Worm (Caenorhabditis elegans) whole organism, early embryonic: ENCODE data around the gene R03E9.2.

Source experiments
- B0310.2 ChIP-seq: sonication (generic microtip); optimal IDR thresholded peaks from 2 replicates; lab custom pipeline; 2016; ENCODE audit warnings: mild to moderate bottlenecking, missing genetic modification characterization, missing compliant biosample characterization
- F13C5.2 ChIP-seq: sonication (generic microtip); optimal IDR thresholded peaks from 2 replicates; lab custom pipeline; 2017; ENCODE audit warnings: mild to moderate bottlenecking, missing genetic modification characterization, inconsistent platforms, missing compliant biosample characterization
- ama-1 ChIP-seq: fragments of 150-350 bp; optimal IDR thresholded peaks from 2 replicates; lab custom pipeline; 2014
- ceh-13 ChIP-seq: fragments of 200-800 bp; sonication (Bioruptor generic); optimal IDR thresholded peaks from 2 replicates; lab custom pipeline; 2018; ENCODE audit warnings: mild to moderate bottlenecking, missing genetic modification characterization, missing compliant biosample characterization
- hmg-4 ChIP-seq: fragments of 200-800 bp; sonication (Bioruptor generic); optimal IDR thresholded peaks from 2 replicates; lab custom pipeline; 2018; ENCODE audit warnings: mild to moderate bottlenecking, missing genetic modification characterization, missing compliant biosample characterization
- scrt-1 ChIP-seq: fragments of 200-800 bp; sonication (Bioruptor generic); IDR thresholded peaks from 2 replicates; pipeline ENCODE4 v1.3.6; 2022; ENCODE audit warnings: missing genetic modification characterization, missing compliant biosample characterization
- sea-1 ChIP-seq: fragments of 200-800 bp; sonication (Bioruptor generic); conservative IDR thresholded peaks from 2 replicates; pipeline ENCODE4 v1.3.6; 2022; ENCODE audit warnings: missing genetic modification characterization, missing compliant biosample characterization
- tbx-11 ChIP-seq: fragments of 200-800 bp; sonication (Bioruptor generic); IDR thresholded peaks from 2 replicates; pipeline ENCODE4 v1.3.6; 2022; ENCODE audit warnings: missing genetic modification characterization, missing compliant biosample characterization
- tbx-37 ChIP-seq: fragments of 200-800 bp; sonication (Bioruptor generic); conservative IDR thresholded peaks from 2 replicates; pipeline ENCODE4 v1.3.6; 2022; ENCODE audit warnings: missing genetic modification reagents, missing genetic modification characterization, missing compliant biosample characterization

ce11 chrX:6689985-6690384 lies 43.1 kb downstream of the R03E9.2 start, which contains the start of gene F38B6.6:
- TF ChIP-seq tbx-11 (no peak), hmg-4 (GFP tag; lab: Kevin White, UChicago) (no peak), sea-1 (GFP tag; lab: Robert Waterston, UW) (no peak), F13C5.2 (no peak), ceh-13 (GFP tag; lab: Kevin White, UChicago) (no peak), tbx-37 (GFP tag; lab: Robert Waterston, UW) (no peak), B0310.2 (tag; lab: Kevin White, UChicago) (no peak), scrt-1 (no peak), ama-1 (lab: Kevin White, UChicago) (no peak)
